Worm (Caenorhabditis elegans): ENCODE measurements around the gene ztf-1.
A peak's percentile ranks its signal among the peaks of the same experiment; 100 is the strongest.

ztf-1 gene

ce11 chrIII:8748620-8749019, 43.5 kb downstream of the ztf-1 start:
- no peak for TF ChIP-seq lin-39 (tag; optimal IDR thresholded peaks at IDR 0.05)
- no peak for TF ChIP-seq mml-1 (tag; optimal IDR thresholded peaks at IDR 0.05)
- TF ChIP-seq R02D3.7 (tag; optimal IDR thresholded peaks at IDR 0.05) = no peak
- TF ChIP-seq ceh-9 (tag; optimal IDR thresholded peaks at IDR 0.05) = no peak
- TF ChIP-seq jun-1 (tag; optimal IDR thresholded peaks at IDR 0.05) = peak; percentile 69
- TF ChIP-seq nhr-237 (tag; optimal IDR thresholded peaks at IDR 0.05) = no peak
- TF ChIP-seq pha-4 (tag; optimal IDR thresholded peaks at IDR 0.05) = peak; percentile 81
- TF ChIP-seq sea-2 (GFP tag; optimal IDR thresholded peaks at IDR 0.05) = no peak
- TF ChIP-seq elt-1 (tag; optimal IDR thresholded peaks at IDR 0.05) = no peak
- no peak for TF ChIP-seq ZK546.5 (tag; optimal IDR thresholded peaks at IDR 0.05)
- no peak for TF ChIP-seq ceh-16 (tag; optimal IDR thresholded peaks at IDR 0.05)
- no peak for TF ChIP-seq nhr-43 (tag; optimal IDR thresholded peaks at IDR 0.05; ENCODE audit: poor library complexity, severe bottlenecking)
- no peak for TF ChIP-seq mdl-1 (tag; optimal IDR thresholded peaks at IDR 0.05)
- TF ChIP-seq nhr-25 (tag; optimal IDR thresholded peaks at IDR 0.05) = no peak
- TF ChIP-seq snpc-4 (tag; optimal IDR thresholded peaks at IDR 0.05) = no peak
- no peak for TF ChIP-seq hmg-11 (tag; optimal IDR thresholded peaks at IDR 0.05)
- TF ChIP-seq pqm-1 (tag; optimal IDR thresholded peaks at IDR 0.05) = peak; percentile 96
- TF ChIP-seq elt-2 (tag; optimal IDR thresholded peaks at IDR 0.05) = peak; percentile 96

ce11 chrIII:8745214-8745613, 46.9 kb downstream of the ztf-1 start:
- TF ChIP-seq ZK546.5 (tag; optimal IDR thresholded peaks at IDR 0.05) (no peak), sea-2 (GFP tag; optimal IDR thresholded peaks at IDR 0.05) (no peak), jun-1 (tag; optimal IDR thresholded peaks at IDR 0.05) (no peak), nhr-67 (tag; optimal IDR thresholded peaks at IDR 0.05) (no peak), lin-15B (tag; optimal IDR thresholded peaks at IDR 0.05) (no peak), elt-2 (tag; optimal IDR thresholded peaks at IDR 0.05) (no peak), egl-27 (tag; optimal IDR thresholded peaks at IDR 0.05) (no peak), egl-5 (tag; optimal IDR thresholded peaks at IDR 0.05) (no peak), snpc-4 (tag; optimal IDR thresholded peaks at IDR 0.05) (no peak), nhr-43 (tag; optimal IDR thresholded peaks at IDR 0.05; ENCODE audit: poor library complexity, severe bottlenecking) (no peak)

DNA sequence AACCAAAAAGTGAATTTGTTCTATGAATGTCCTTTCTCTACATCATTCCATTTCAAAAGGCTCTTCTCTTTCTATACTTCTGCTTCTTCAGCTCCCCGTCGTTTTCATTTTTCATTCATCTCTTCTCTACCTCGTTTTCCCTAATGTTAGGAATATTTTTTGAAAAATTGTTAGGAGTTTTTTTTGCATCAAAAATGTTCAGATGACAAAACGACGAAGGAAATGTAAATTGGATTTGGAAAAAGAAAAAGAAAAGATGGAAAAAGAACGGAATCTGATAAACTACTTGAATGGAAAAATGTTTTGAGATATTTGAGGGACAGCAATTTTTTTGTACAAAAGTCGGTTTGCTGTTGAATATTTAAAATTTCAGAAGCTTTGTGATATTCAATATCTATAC, 47.4 kb downstream of the ztf-1 start:
- TF ChIP-seq unc-39 (tag; optimal IDR thresholded peaks at IDR 0.05) (no peak), fkh-10 (GFP tag; optimal IDR thresholded peaks at IDR 0.05) (peak; percentile 79), lin-15B (tag; optimal IDR thresholded peaks at IDR 0.05) (no peak)

DNA sequence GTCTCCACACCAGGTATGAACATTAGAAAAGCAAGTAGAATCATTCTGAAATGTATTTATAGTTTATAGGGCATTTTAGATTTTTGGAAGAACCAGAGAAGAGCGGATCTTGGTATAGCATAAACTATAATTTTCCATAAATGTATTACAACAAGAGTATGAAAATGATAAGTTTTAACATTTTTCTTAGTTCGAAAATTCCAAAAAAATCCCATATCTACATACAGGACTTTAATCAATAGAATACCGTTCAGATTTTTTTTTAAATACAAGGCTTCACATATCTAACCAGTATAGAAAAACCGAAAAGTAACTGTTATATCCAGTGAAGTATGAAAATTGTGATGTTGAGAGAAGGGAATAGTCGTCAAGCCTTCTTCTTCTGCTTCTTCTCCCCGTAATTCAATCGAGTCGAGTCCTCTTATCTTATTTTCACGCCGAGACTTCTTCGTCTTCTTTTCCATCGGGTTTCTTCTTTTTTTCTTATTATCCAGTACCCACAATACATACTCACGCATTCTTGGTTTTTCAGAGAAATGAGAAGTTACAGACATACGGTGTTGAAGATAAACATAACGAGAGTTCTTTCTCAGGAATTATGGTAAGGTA, 48.3 kb downstream of the ztf-1 start, which contains the start of gene ZK370.6:
Gene ZK370.6 (minus strand): TSS at position 51 of the 609 bp plus-strand sequence.
- TF ChIP-seq nhr-28 (tag; optimal IDR thresholded peaks at IDR 0.05) = no peak
- no peak for TF ChIP-seq elt-1 (tag; optimal IDR thresholded peaks at IDR 0.05)
- TF ChIP-seq mdl-1 (tag; optimal IDR thresholded peaks at IDR 0.05) = no peak
- TF ChIP-seq nhr-77 (tag; optimal IDR thresholded peaks at IDR 0.05) = no peak
- TF ChIP-seq fkh-10 (GFP tag; optimal IDR thresholded peaks at IDR 0.05) = no peak
- TF ChIP-seq nhr-237 (tag; optimal IDR thresholded peaks at IDR 0.05) = no peak
- TF ChIP-seq lin-15B (tag; optimal IDR thresholded peaks at IDR 0.05) = no peak
- no peak for TF ChIP-seq elt-2 (tag; optimal IDR thresholded peaks at IDR 0.05)
- TF ChIP-seq unc-62 (GFP tag; optimal IDR thresholded peaks at IDR 0.05) = no peak
- TF ChIP-seq nhr-23 (tag; optimal IDR thresholded peaks at IDR 0.05) = no peak
- no peak for TF ChIP-seq nhr-43 (tag; optimal IDR thresholded peaks at IDR 0.05; ENCODE audit: poor library complexity, severe bottlenecking)
- no peak for TF ChIP-seq elt-3 (tag; optimal IDR thresholded peaks at IDR 0.05)
- TF ChIP-seq ceh-82 (tag; optimal IDR thresholded peaks at IDR 0.05) = no peak
- no peak for TF ChIP-seq ZK546.5 (tag; optimal IDR thresholded peaks at IDR 0.05)
- TF ChIP-seq nhr-25 (tag; optimal IDR thresholded peaks at IDR 0.05) = no peak
- no peak for TF ChIP-seq ceh-28 (tag; optimal IDR thresholded peaks at IDR 0.05)
- no peak for TF ChIP-seq nhr-12 (tag; optimal IDR thresholded peaks at IDR 0.05)
- no peak for TF ChIP-seq nhr-11 (tag; optimal IDR thresholded peaks at IDR 0.05)
- TF ChIP-seq egl-27 (tag; optimal IDR thresholded peaks at IDR 0.05) = no peak
- TF ChIP-seq ceh-16 (tag; optimal IDR thresholded peaks at IDR 0.05) = no peak

DNA sequence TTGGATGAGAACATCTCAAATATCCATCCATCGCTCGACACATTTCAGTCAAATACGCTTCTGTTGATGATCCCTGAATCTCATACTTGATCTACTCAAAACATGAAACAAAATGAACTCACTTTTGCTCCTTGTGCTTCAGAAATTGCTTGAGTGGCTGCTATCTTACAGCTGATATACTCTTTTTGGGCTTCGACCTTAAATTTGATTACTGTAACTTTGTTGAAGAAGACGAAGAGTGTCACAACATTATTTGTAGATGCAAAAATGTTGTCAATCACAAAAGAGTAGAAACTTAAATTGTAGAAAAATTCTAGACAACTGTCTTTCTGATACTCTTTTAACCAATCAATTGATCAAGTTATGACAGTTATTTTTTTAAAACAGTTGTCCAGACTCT, 49.6 kb downstream of the ztf-1 start:
- TF ChIP-seq lin-39 (tag; optimal IDR thresholded peaks at IDR 0.05) (no peak), ceh-16 (tag; optimal IDR thresholded peaks at IDR 0.05) (no peak), fkh-10 (GFP tag; optimal IDR thresholded peaks at IDR 0.05) (no peak), nhr-43 (tag; optimal IDR thresholded peaks at IDR 0.05; ENCODE audit: poor library complexity, severe bottlenecking) (no peak), egl-5 (tag; optimal IDR thresholded peaks at IDR 0.05) (no peak), ceh-82 (tag; optimal IDR thresholded peaks at IDR 0.05) (no peak), aly-2 (tag; optimal IDR thresholded peaks at IDR 0.05) (no peak), snpc-4 (tag; optimal IDR thresholded peaks at IDR 0.05) (no peak), ztf-11 (tag; optimal IDR thresholded peaks at IDR 0.05) (no peak), ama-1 (optimal IDR thresholded peaks at IDR 0.05) (no peak), mml-1 (tag; optimal IDR thresholded peaks at IDR 0.05) (no peak)
